Fruit fly (Drosophila melanogaster): ENCODE measurements around the gene Gagr.

Gagr gene

DNA sequence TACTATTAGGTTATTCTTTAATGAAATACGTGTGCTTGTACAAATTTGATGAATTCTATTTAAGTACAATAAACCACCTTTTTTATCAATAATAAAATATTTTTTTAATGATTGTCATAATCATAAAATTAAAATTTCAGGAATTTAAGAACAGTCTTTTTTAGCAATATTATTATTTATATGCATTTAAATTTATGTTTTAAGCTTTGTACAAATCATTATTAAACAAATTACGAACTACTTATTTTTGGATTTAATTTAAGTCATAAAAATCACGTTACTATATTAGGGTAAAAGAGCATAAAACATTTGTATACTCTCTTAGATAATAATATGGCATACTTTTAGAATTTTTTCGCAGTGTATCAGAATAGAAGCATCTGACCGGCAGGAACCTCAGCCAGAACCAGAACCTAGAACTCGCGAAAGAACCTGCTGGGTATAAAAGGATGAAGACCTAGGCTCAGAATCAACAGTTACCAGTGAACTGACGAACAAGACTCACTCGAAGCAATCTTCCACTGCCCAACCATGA lies 32.2 kb upstream of the Gagr start, which contains the start of gene Cpr72Ea:
Cpr72Ea (plus strand) TSS at position 485 of the 535 bp plus-strand sequence.
- TF ChIP-seq ttk (optimal IDR thresholded peaks at IDR 0.05) = no peak
- TF ChIP-seq Myc (optimal IDR thresholded peaks at IDR 0.05) = no peak
- TF ChIP-seq psq (optimal IDR thresholded peaks at IDR 0.05) = no peak
- TF ChIP-seq h (optimal IDR thresholded peaks at IDR 0.05) = no peak
- TF ChIP-seq insv (optimal IDR thresholded peaks at IDR 0.05) = no peak
- TF ChIP-seq Sin3A (optimal IDR thresholded peaks at IDR 0.05) = no peak

DNA sequence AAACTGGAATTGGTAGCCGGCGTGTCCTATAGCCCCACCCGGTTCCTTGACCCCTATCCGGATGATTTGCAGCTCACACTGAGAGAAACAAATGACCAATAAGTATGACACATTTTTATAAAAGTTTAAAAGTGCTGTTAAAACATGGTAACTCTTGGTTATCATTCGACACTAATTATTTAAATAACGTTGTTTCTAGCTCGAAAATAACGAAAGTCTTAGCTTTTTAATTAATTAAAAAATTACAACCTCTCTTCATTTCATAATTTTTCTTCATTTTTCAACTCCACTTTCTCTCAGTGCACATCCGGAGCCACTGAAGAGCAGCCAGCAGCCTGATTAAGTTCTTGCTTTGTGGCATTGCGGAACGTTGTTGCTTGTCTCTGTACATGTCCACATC lies 30.2 kb upstream of the Gagr start:
- TF ChIP-seq psq (optimal IDR thresholded peaks at IDR 0.05) = no peak
- TF ChIP-seq insv (optimal IDR thresholded peaks at IDR 0.05) = no peak
- no peak for TF ChIP-seq Myc (optimal IDR thresholded peaks at IDR 0.05)
- no peak for TF ChIP-seq h (optimal IDR thresholded peaks at IDR 0.05)
- TF ChIP-seq Sin3A (optimal IDR thresholded peaks at IDR 0.05) = no peak
- no peak for TF ChIP-seq ttk (optimal IDR thresholded peaks at IDR 0.05)

- TF ChIP-seq psq (optimal IDR thresholded peaks at IDR 0.05) (no peak), h (optimal IDR thresholded peaks at IDR 0.05) (no peak), ttk (optimal IDR thresholded peaks at IDR 0.05) (no peak), Sin3A (optimal IDR thresholded peaks at IDR 0.05) (no peak), Myc (optimal IDR thresholded peaks at IDR 0.05) (no peak), insv (optimal IDR thresholded peaks at IDR 0.05) (no peak)
Measured at dm6 chr3L:16364599-16364998, 29.8 kb upstream of the Gagr start, which contains the start of gene Cpr72Eb. Gene Cpr72Eb, plus strand, starts transcription at chr3L:16364899.

DNA sequence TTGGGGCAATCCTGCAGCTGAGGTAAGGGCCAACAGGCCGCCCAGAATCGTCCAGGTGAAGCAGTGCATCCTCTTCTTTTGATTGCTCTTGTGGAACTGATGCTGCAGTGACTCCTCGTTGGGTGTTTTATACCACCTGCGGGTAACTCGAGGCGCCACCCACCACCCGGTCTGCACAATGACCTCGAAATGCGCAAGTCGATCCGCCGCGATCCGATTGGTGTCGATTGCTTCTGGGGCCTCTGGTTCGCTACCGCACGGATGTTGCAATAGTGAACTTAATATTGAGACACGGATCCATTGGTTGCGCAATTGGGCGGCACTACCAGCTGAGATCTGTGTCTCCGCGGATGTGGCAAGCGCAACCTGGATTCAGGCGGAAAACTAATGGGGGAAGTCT lies 27.1 kb upstream of the Gagr start, which contains the start of gene Cpr72Ec:
Cpr72Ec (minus strand) TSS at position 101 of the 400 bp plus-strand sequence.
- no peak for TF ChIP-seq h (optimal IDR thresholded peaks at IDR 0.05)
- TF ChIP-seq Sin3A (optimal IDR thresholded peaks at IDR 0.05) = no peak
- no peak for TF ChIP-seq ttk (optimal IDR thresholded peaks at IDR 0.05)
- TF ChIP-seq Myc (optimal IDR thresholded peaks at IDR 0.05) = no peak
- no peak for TF ChIP-seq psq (optimal IDR thresholded peaks at IDR 0.05)
- no peak for TF ChIP-seq insv (optimal IDR thresholded peaks at IDR 0.05)

- TF ChIP-seq Myc (optimal IDR thresholded peaks at IDR 0.05) (no peak), ttk (optimal IDR thresholded peaks at IDR 0.05) (no peak), Sin3A (optimal IDR thresholded peaks at IDR 0.05) (no peak), h (optimal IDR thresholded peaks at IDR 0.05) (no peak), insv (optimal IDR thresholded peaks at IDR 0.05) (no peak), psq (optimal IDR thresholded peaks at IDR 0.05) (no peak)
Measured at dm6 chr3L:16368199-16368598, 26.2 kb upstream of the Gagr start, which contains the start of gene CG4842. Gene CG4842, plus strand, starts transcription at chr3L:16368389.

- TF ChIP-seq insv (optimal IDR thresholded peaks at IDR 0.05) (no peak), ttk (optimal IDR thresholded peaks at IDR 0.05) (no peak), h (optimal IDR thresholded peaks at IDR 0.05) (no peak), psq (optimal IDR thresholded peaks at IDR 0.05) (no peak), Myc (optimal IDR thresholded peaks at IDR 0.05) (no peak), Sin3A (optimal IDR thresholded peaks at IDR 0.05) (no peak)
Measured at dm6 chr3L:16369526-16369925, 24.9 kb upstream of the Gagr start, which contains the start of gene CG18814. Gene CG18814, plus strand, starts transcription at chr3L:16369826.

dm6 chr3L:16377768-16378764 lies 16.3 kb upstream of the Gagr start, which contains the start of gene roq:
Gene roq, minus strand, starts transcription at chr3L:16378566.
- TF ChIP-seq h (optimal IDR thresholded peaks at IDR 0.05) = no peak
- TF ChIP-seq Sin3A (optimal IDR thresholded peaks at IDR 0.05) = no peak
- no peak for TF ChIP-seq ttk (optimal IDR thresholded peaks at IDR 0.05)
- no peak for TF ChIP-seq insv (optimal IDR thresholded peaks at IDR 0.05)
- TF ChIP-seq Myc (optimal IDR thresholded peaks at IDR 0.05) = no peak
- no peak for TF ChIP-seq psq (optimal IDR thresholded peaks at IDR 0.05)

- TF ChIP-seq ttk (optimal IDR thresholded peaks at IDR 0.05) (no peak), psq (optimal IDR thresholded peaks at IDR 0.05) (no peak), h (optimal IDR thresholded peaks at IDR 0.05) (no peak), Sin3A (optimal IDR thresholded peaks at IDR 0.05) (no peak), Myc (optimal IDR thresholded peaks at IDR 0.05) (no peak), insv (optimal IDR thresholded peaks at IDR 0.05) (no peak)
Measured at dm6 chr3L:16380770-16381169, 13.6 kb upstream of the Gagr start.

DNA sequence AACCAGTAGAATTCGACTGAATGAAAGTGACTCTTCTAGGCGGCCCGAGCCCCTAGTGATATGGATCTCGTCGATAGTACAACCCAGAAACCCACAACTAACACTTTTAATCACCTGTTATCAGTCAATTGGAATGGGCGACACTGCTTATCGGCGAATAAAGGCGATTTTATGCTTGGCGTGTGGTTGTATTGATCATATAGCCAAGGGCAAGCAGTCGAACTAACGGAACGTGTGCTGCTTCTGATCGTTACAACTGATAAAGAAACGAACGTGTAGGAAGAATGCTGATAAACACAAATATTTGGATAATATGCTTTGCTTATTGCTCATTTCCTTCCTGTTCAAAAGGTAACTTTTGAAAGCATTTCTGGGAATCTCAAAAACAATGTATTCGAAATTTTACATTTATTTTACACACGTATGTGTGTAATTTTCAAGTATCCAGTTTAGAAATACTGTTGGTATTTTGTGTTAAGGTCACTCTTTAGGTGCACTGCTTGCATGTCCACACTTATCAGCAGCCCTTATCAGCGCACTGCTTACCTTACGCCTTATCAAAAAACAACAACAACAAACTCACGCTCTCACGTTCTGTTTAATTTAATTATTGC lies 13.1 kb upstream of the Gagr start, which contains the start of gene Agpat4:
Agpat4 (minus strand) TSS at position 387 of the 614 bp plus-strand sequence.
- TF ChIP-seq ttk (optimal IDR thresholded peaks at IDR 0.05) = no peak
- TF ChIP-seq psq (optimal IDR thresholded peaks at IDR 0.05) = no peak
- no peak for TF ChIP-seq insv (optimal IDR thresholded peaks at IDR 0.05)
- TF ChIP-seq Myc (optimal IDR thresholded peaks at IDR 0.05) = no peak
- TF ChIP-seq Sin3A (optimal IDR thresholded peaks at IDR 0.05) = no peak
- no peak for TF ChIP-seq h (optimal IDR thresholded peaks at IDR 0.05)

DNA sequence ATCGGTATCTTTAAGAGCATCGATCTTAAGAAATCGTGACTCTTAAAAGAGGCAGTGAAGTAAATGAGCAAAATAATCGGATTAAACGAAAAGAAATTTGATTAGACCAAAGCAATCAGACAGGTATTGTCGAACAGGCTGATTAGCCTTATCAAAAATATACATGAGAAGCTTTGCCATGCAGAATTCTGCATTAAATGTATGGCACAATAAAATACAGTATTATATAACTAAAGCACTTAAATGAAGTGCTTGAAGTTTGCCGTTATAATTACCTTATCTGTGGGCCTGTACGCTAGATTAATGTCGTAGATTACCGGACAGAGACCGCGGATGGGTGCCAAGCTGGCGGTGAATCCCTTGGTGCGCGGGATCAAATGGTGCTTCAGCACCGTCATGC lies 11.3 kb upstream of the Gagr start:
- TF ChIP-seq ttk (optimal IDR thresholded peaks at IDR 0.05) (no peak), psq (optimal IDR thresholded peaks at IDR 0.05) (no peak), Myc (optimal IDR thresholded peaks at IDR 0.05) (no peak), Sin3A (optimal IDR thresholded peaks at IDR 0.05) (no peak), h (optimal IDR thresholded peaks at IDR 0.05) (no peak), insv (optimal IDR thresholded peaks at IDR 0.05) (no peak)

DNA sequence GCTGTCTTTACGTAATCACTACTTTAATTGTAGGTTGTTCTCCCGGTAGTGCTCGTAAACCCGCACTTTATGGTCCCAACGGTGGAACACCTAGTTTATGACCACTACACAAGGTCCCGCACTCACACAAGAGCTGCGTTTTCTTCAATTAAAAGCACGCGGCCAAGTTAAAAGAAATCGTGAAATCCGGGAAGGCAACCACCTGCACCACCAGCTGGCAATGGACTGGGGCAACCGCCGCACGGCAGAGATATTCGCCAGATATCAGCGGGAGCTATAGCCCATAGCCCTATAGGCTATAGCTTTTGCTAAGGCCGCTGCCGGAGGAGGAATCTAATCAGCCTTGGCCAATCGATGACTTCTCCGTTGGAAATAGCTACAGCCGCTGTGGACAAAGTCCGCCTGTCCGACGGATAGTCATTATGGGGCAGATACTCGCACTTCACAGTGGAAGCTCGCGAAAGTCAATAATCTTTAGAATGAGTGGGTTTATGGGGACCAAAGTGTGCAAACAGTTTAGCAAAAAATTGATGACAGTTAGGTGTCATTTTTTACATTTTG lies 10.2 kb upstream of the Gagr start:
- TF ChIP-seq insv (optimal IDR thresholded peaks at IDR 0.05) = no peak
- no peak for TF ChIP-seq ttk (optimal IDR thresholded peaks at IDR 0.05)
- TF ChIP-seq h (optimal IDR thresholded peaks at IDR 0.05) = no peak
- TF ChIP-seq Sin3A (optimal IDR thresholded peaks at IDR 0.05) = no peak
- TF ChIP-seq psq (optimal IDR thresholded peaks at IDR 0.05) = no peak
- TF ChIP-seq Myc (optimal IDR thresholded peaks at IDR 0.05) = no peak
